Worm (Caenorhabditis elegans) whole organism, late embryonic: Measurements from ENCODE around the gene F59B2.3.

ENCODE experiments used
- ets-4 ChIP-seq: sonication (generic microtip); optimal IDR thresholded peaks from 2 replicates; lab custom pipeline; 2016; ENCODE audit warnings: missing genetic modification characterization, missing compliant biosample characterization
- fkh-10 ChIP-seq: fragments of 150-350 bp; optimal IDR thresholded peaks from 2 replicates; lab custom pipeline; 2014; ENCODE audit warnings: missing biosample characterization, missing genetic modification reagents, missing genetic modification characterization
- hlh-15 ChIP-seq: sonication (generic microtip); optimal IDR thresholded peaks from 2 replicates; lab custom pipeline; 2016; ENCODE audit warnings: missing genetic modification characterization, missing compliant biosample characterization
- pag-3 ChIP-seq: sonication (generic microtip); optimal IDR thresholded peaks from 2 replicates; lab custom pipeline; 2016; ENCODE audit warnings: missing compliant biosample characterization, missing genetic modification characterization, borderline replicate concordance
- sox-4 ChIP-seq: sonication (generic microtip); optimal IDR thresholded peaks from 2 replicates; lab custom pipeline; 2017; ENCODE audit warnings: mild to moderate bottlenecking, missing genetic modification characterization, inconsistent platforms, missing compliant biosample characterization
- tbx-7 ChIP-seq: sonication (generic microtip); optimal IDR thresholded peaks from 2 replicates; lab custom pipeline; 2016; ENCODE audit warnings: missing genotype, missing genetic modification characterization, missing compliant biosample characterization

DNA sequence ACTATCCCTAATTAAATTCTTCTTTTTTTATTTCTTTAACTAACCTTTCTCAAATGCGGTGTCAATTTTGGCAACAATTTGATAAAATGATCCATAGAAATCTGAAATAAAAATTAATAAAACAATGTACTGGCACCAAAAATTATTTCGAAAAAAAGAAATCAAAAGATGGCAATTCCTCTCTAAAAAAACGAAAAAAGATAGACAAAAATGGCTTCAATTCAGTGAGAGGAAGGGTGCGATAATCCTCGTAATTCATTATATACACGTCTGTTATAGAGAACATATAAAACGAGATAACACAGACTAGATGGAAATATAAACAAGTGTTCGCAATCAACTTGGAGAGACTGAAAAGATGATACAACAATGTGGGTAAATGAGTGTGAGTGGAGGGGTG, 46.3 kb upstream of the F59B2.3 start, which contains the start of gene R107.2:
- TF ChIP-seq pag-3 (tag; lab: Kevin White, UChicago) (no peak), tbx-7 (no peak), sox-4 (no peak), fkh-10 (GFP tag; lab: Kevin White, UChicago) (no peak), ets-4 (tag; lab: Kevin White, UChicago) (no peak), hlh-15 (no peak)
